Fruit fly (Drosophila melanogaster) whole organism, embryonic: ENCODE results near the gene CG14015.

ENCODE experiments used
- Antp ChIP-seq: fragments of 200-800 bp; sonication (Bioruptor generic); optimal IDR thresholded peaks from 3 replicates; lab custom pipeline; 2016; ENCODE audit warnings: missing biosample characterization, missing genetic modification characterization
- BtbVII ChIP-seq: fragments of 200-800 bp; sonication (Bioruptor generic); optimal IDR thresholded peaks from 3 replicates; lab custom pipeline; 2017; ENCODE audit warnings: missing biosample characterization, mild to moderate bottlenecking, missing genetic modification characterization
- CG1233 ChIP-seq: fragments of 200-800 bp; sonication (Bioruptor generic); optimal IDR thresholded peaks from 4 replicates; lab custom pipeline; 2018; ENCODE audit warnings: missing biosample characterization, mild to moderate bottlenecking, missing genetic modification characterization
- CG1603 ChIP-seq: fragments of 200-800 bp; sonication (Bioruptor generic); optimal IDR thresholded peaks from 2 replicates; lab custom pipeline; 2019; ENCODE audit warnings: missing biosample characterization, mild to moderate bottlenecking, missing genetic modification characterization, moderate library complexity
- CG16813 ChIP-seq: fragments of 200-800 bp; sonication (Bioruptor generic); IDR thresholded peaks from 3 replicates; pipeline ENCODE4 v1.3.6; 2022; ENCODE audit warnings: missing biosample characterization, missing genetic modification characterization; ENCODE audit not compliant: partially characterized antibody
- CG2678 ChIP-seq: fragments of 200-800 bp; sonication (Bioruptor generic); optimal IDR thresholded peaks from 3 replicates; lab custom pipeline; 2019; ENCODE audit warnings: missing biosample characterization, mild to moderate bottlenecking, missing genetic modification characterization, moderate library complexity
- CG30431 ChIP-seq: fragments of 200-800 bp; sonication (Bioruptor generic); optimal IDR thresholded peaks from 2 replicates; lab custom pipeline; 2017; ENCODE audit warnings: missing biosample characterization, missing genetic modification characterization
- CG32532 ChIP-seq: fragments of 200-800 bp; sonication (Bioruptor generic); IDR thresholded peaks from 2 replicates; pipeline ENCODE4 v1.3.6; 2022; ENCODE audit warnings: missing biosample characterization, missing genetic modification characterization
- CG32772 ChIP-seq: fragments of 200-800 bp; sonication (Bioruptor generic); IDR thresholded peaks from 2 replicates; pipeline ENCODE4 v1.3.6; 2022; ENCODE audit warnings: missing biosample characterization, missing genetic modification characterization
- CG4424 ChIP-seq: fragments of 200-800 bp; sonication (Bioruptor generic); optimal IDR thresholded peaks from 3 replicates; lab custom pipeline; 2016; ENCODE audit warnings: missing biosample characterization, missing genetic modification characterization
- CG5953 ChIP-seq: fragments of 200-800 bp; sonication (Bioruptor generic); IDR thresholded peaks from 2 replicates; pipeline ENCODE4 v1.3.6; 2022; ENCODE audit warnings: missing biosample characterization, missing genetic modification characterization
- CG6175 ChIP-seq: fragments of 200-800 bp; sonication (Bioruptor generic); IDR thresholded peaks from 3 replicates; pipeline ENCODE4 v1.3.6; 2022; ENCODE audit warnings: missing biosample characterization, missing genetic modification characterization
- CG7786 ChIP-seq: fragments of 200-800 bp; sonication (Bioruptor generic); optimal IDR thresholded peaks from 2 replicates; lab custom pipeline; 2016; ENCODE audit warnings: missing biosample characterization, missing genetic modification characterization
- CG8089 ChIP-seq: fragments of 200-800 bp; sonication (Bioruptor generic); optimal IDR thresholded peaks from 3 replicates; lab custom pipeline; 2016; ENCODE audit warnings: missing biosample characterization, missing genetic modification characterization
- CTCF ChIP-seq: fragments of 200-800 bp; sonication (Bioruptor generic); optimal IDR thresholded peaks from 2 replicates; lab custom pipeline; 2017; ENCODE audit warnings: missing biosample characterization, mild to moderate bottlenecking, missing genetic modification characterization, moderate library complexity
- CkIIα-i1 ChIP-seq: fragments of 200-800 bp; sonication (Bioruptor generic); IDR thresholded peaks from 2 replicates; pipeline ENCODE4 v1.3.6; 2022; ENCODE audit warnings: missing biosample characterization, missing genetic modification characterization
- Dll ChIP-seq: fragments of 200-800 bp; sonication (Bioruptor generic); IDR thresholded peaks from 4 replicates; pipeline ENCODE4 v1.3.6; 2022; ENCODE audit warnings: missing biosample characterization, missing genetic modification characterization; ENCODE audit not compliant: partially characterized antibody
- ERR ChIP-seq: fragments of 200-800 bp; sonication (Bioruptor generic); optimal IDR thresholded peaks from 2 replicates; lab custom pipeline; 2016; ENCODE audit warnings: missing biosample characterization, missing genetic modification characterization
- Fer1 ChIP-seq: fragments of 200-800 bp; sonication (Bioruptor generic); optimal IDR thresholded peaks from 2 replicates; lab custom pipeline; 2017; ENCODE audit warnings: missing biosample characterization, mild to moderate bottlenecking, missing genetic modification characterization
- Fer3 ChIP-seq: fragments of 200-800 bp; sonication (Bioruptor generic); optimal IDR thresholded peaks from 2 replicates; lab custom pipeline; 2018; ENCODE audit warnings: missing biosample characterization, mild to moderate bottlenecking, missing genetic modification characterization, moderate library complexity
- Gug ChIP-seq: fragments of 200-800 bp; sonication (Bioruptor generic); IDR thresholded peaks from 4 replicates; pipeline ENCODE4 v1.3.6; 2022; ENCODE audit warnings: missing biosample characterization, missing genetic modification characterization
- HLH4C ChIP-seq: fragments of 200-800 bp; sonication (Bioruptor generic); IDR thresholded peaks from 3 replicates; pipeline ENCODE4 v1.3.6; 2022; ENCODE audit warnings: missing biosample characterization, missing genetic modification characterization; ENCODE audit not compliant: partially characterized antibody
- Hr39 ChIP-seq: fragments of >200 bp; optimal IDR thresholded peaks from 2 replicates; lab custom pipeline; 2017
- Hr51 ChIP-seq, 2 experiments: fragments of 200-800 bp; sonication (Bioruptor generic); optimal IDR thresholded peaks; 2 replicates in 1 of 2; 3 replicates in 1 of 2; lab custom pipeline; 2016 to 2018; ENCODE audit warnings: missing biosample characterization in 2 of 2, missing genetic modification characterization in 2 of 2, mild to moderate bottlenecking in 1 of 2, moderate library complexity in 1 of 2
- Lhr ChIP-seq: fragments of 200-800 bp; sonication (Bioruptor generic); optimal IDR thresholded peaks from 3 replicates; lab custom pipeline; 2017; ENCODE audit warnings: mild to moderate bottlenecking, missing biosample characterization, missing genetic modification reagents, missing genetic modification characterization
- Lim3 ChIP-seq: fragments of 200-800 bp; sonication (Bioruptor generic); IDR thresholded peaks from 2 replicates; pipeline ENCODE4 v1.3.6; 2022; ENCODE audit warnings: missing biosample characterization, missing genetic modification characterization
- MBD-R2 ChIP-seq: fragments of 200-800 bp; sonication (Bioruptor generic); IDR thresholded peaks from 2 replicates; pipeline ENCODE4 v1.3.6; 2022; ENCODE audit warnings: missing biosample characterization, missing genetic modification characterization
- NK7.1 ChIP-seq: fragments of 200-800 bp; sonication (Bioruptor generic); optimal IDR thresholded peaks from 3 replicates; lab custom pipeline; 2016; ENCODE audit warnings: missing biosample characterization, missing genetic modification characterization
- Scr ChIP-seq: fragments of 200-800 bp; sonication (Bioruptor generic); IDR thresholded peaks from 2 replicates; pipeline ENCODE4 v1.3.6; 2022; ENCODE audit warnings: missing biosample characterization, missing genetic modification characterization; ENCODE audit not compliant: partially characterized antibody
- Stat92E ChIP-seq, 3 experiments: fragments of >200 bp in 2 of 3; fragments of 200-800 bp in 1 of 3; sonication (Bioruptor generic) in 1 of 3; optimal IDR thresholded peaks; 2 replicates each; lab custom pipeline; 2017 to 2019; ENCODE audit warnings: missing biosample characterization in 3 of 3, missing genetic modification characterization in 3 of 3, mild to moderate bottlenecking in 1 of 3, moderate library complexity in 1 of 3
- TFAM ChIP-seq: fragments of 200-800 bp; sonication (Bioruptor generic); optimal IDR thresholded peaks from 2 replicates; lab custom pipeline; 2017; ENCODE audit warnings: missing biosample characterization, missing genetic modification characterization, inconsistent platforms
- amos ChIP-seq: fragments of 200-800 bp; sonication (Bioruptor generic); IDR thresholded peaks from 2 replicates; pipeline ENCODE4 v1.3.6; 2022; ENCODE audit warnings: missing biosample characterization, missing genetic modification characterization; ENCODE audit not compliant: partially characterized antibody
- ase ChIP-seq: fragments of 200-800 bp; sonication (Bioruptor generic); IDR thresholded peaks from 3 replicates; pipeline ENCODE4 v1.3.6; 2022; ENCODE audit warnings: missing biosample characterization, missing genetic modification characterization
- ash1 ChIP-seq: fragments of 200-800 bp; sonication (Bioruptor generic); optimal IDR thresholded peaks from 2 replicates; lab custom pipeline; 2018; ENCODE audit warnings: missing biosample characterization, mild to moderate bottlenecking, missing genetic modification characterization
- bcd ChIP-seq: fragments of 200-800 bp; sonication (Bioruptor generic); optimal IDR thresholded peaks from 2 replicates; lab custom pipeline; 2017; ENCODE audit warnings: missing biosample characterization, mild to moderate bottlenecking, missing genetic modification characterization
- caup ChIP-seq: fragments of 200-800 bp; sonication (Bioruptor generic); optimal IDR thresholded peaks from 3 replicates; lab custom pipeline; 2017; ENCODE audit warnings: missing biosample characterization, mild to moderate bottlenecking, missing genetic modification characterization, moderate library complexity; ENCODE audit not compliant: severe bottlenecking
- cg ChIP-seq: fragments of 200-800 bp; sonication (Bioruptor generic); optimal IDR thresholded peaks from 3 replicates; lab custom pipeline; 2019; ENCODE audit warnings: missing biosample characterization, mild to moderate bottlenecking, missing genetic modification characterization, moderate library complexity
- crp ChIP-seq, 2 experiments: fragments of 200-800 bp; sonication (Bioruptor generic); optimal IDR thresholded peaks; 2 replicates in 1 of 2; 3 replicates in 1 of 2; lab custom pipeline; 2017; ENCODE audit warnings: missing biosample characterization in 2 of 2, missing genetic modification characterization in 2 of 2, mild to moderate bottlenecking in 1 of 2, moderate library complexity in 1 of 2
- fd102C ChIP-seq: fragments of 200-800 bp; sonication (Bioruptor generic); optimal IDR thresholded peaks from 2 replicates; lab custom pipeline; 2018; ENCODE audit warnings: missing biosample characterization, mild to moderate bottlenecking, missing genetic modification characterization, moderate library complexity
- fd64A ChIP-seq: fragments of 200-800 bp; sonication (Bioruptor generic); optimal IDR thresholded peaks from 3 replicates; lab custom pipeline; 2018; ENCODE audit warnings: missing biosample characterization, mild to moderate bottlenecking, missing genetic modification characterization
- kah ChIP-seq: fragments of 200-800 bp; sonication (Bioruptor generic); optimal IDR thresholded peaks from 2 replicates; lab custom pipeline; 2018; ENCODE audit warnings: missing biosample characterization, mild to moderate bottlenecking, missing genetic modification characterization
- kay ChIP-seq: fragments of 200-800 bp; sonication (Bioruptor generic); optimal IDR thresholded peaks from 2 replicates; lab custom pipeline; 2016; ENCODE audit warnings: missing biosample characterization, missing genetic modification characterization
- klu ChIP-seq: fragments of 200-800 bp; sonication (Bioruptor generic); IDR thresholded peaks from 2 replicates; pipeline ENCODE4 v1.3.6; 2022; ENCODE audit warnings: missing biosample characterization, missing genetic modification characterization
- lola ChIP-seq, 3 experiments: fragments of >200 bp in 2 of 3; fragments of 200-800 bp in 1 of 3; sonication (Bioruptor generic) in 1 of 3; optimal IDR thresholded peaks; 2 replicates each; lab custom pipeline; 2017 to 2019; ENCODE audit warnings: missing biosample characterization in 3 of 3, missing genetic modification characterization in 3 of 3, mild to moderate bottlenecking in 1 of 3, moderate library complexity in 1 of 3
- nau ChIP-seq: fragments of 200-800 bp; sonication (Bioruptor generic); optimal IDR thresholded peaks from 3 replicates; lab custom pipeline; 2017; ENCODE audit warnings: missing biosample characterization, mild to moderate bottlenecking, missing genetic modification characterization, missing genetic modification reagents
- tio ChIP-seq: fragments of 200-800 bp; sonication (Bioruptor generic); optimal IDR thresholded peaks from 2 replicates; lab custom pipeline; 2017; ENCODE audit warnings: missing biosample characterization, missing genetic modification characterization, inconsistent platforms
- trem ChIP-seq: fragments of 200-800 bp; optimal IDR thresholded peaks from 3 replicates; lab custom pipeline; 2019; ENCODE audit warnings: missing biosample characterization, mild to moderate bottlenecking, missing genetic modification characterization, moderate library complexity
- ttk ChIP-seq: fragments of 200-800 bp; sonication (Bioruptor generic); IDR thresholded peaks from 2 replicates; pipeline ENCODE4 v2.1.2; 2022; ENCODE audit warnings: missing biosample characterization, missing genetic modification characterization
- wdn ChIP-seq: fragments of 200-800 bp; sonication (Bioruptor generic); IDR thresholded peaks from 2 replicates; pipeline ENCODE4 v1.3.6; 2022; ENCODE audit warnings: missing biosample characterization, missing genetic modification characterization

Gene CG14015

DNA sequence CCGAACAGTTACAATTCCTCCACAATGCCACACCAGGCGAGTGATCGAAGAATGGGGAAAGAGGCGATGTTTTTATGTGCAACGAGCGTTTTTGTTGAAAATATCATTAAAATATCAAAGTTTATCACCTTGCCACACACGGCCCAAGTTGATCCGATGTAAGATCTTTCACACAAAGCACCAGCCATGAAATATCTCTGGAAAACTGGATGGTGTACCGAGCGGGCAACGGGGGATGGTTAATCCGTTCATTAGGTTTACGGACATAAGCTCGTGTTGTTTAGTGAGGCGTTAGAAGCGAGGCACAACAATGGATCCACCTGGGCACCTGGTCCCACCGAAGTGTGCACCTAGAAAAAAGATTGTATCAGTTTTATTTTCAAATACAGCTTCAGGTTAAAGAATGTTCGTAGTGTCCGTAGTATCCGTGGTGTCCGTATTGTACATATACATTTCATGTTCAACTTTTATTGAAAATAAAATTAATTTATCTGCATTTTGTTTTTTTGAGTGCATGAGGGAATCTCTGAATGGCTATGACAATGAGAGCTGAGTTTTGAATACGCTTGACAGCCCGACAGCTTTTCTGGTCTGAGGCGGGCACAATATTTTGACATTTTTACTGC is 42.4 kb downstream of the CG14015 start (continued):
- TF ChIP-seq CG32772 (GFP tag; lab: Robert Waterston, UW), result peak; percentile 57; the same call in 1 of the 2 replicates
- TF ChIP-seq ash1 (GFP tag; lab: Kevin White, UChicago), result no peak
- no peak for TF ChIP-seq CkIIα-i1 (GFP tag; lab: Robert Waterston, UW)
- TF ChIP-seq CG5953 (GFP tag; lab: Robert Waterston, UW), result no peak
- no peak for TF ChIP-seq Hr39 (lab: Kevin White, UChicago)
- no peak for TF ChIP-seq amos (GFP tag; lab: Robert Waterston, UW)
- peak in 1 of 2 experiments; percentile 49 for TF ChIP-seq Hr51 (GFP tag; optimal IDR thresholded peaks at IDR 0.05; lab: Kevin White, UChicago)
- no peak for TF ChIP-seq BtbVII (GFP tag; lab: Kevin White, UChicago)
- peak in 1 of 3 experiments; percentile 77 for TF ChIP-seq lola (GFP tag; optimal IDR thresholded peaks at IDR 0.05; lab: Kevin White, UChicago)
- no peak for TF ChIP-seq Scr (GFP tag; lab: Robert Waterston, UW)
- no peak for TF ChIP-seq CG16813 (GFP tag; lab: Robert Waterston, UW)
- no peak for TF ChIP-seq kay
- peak; percentile 13 for TF ChIP-seq Lhr (GFP tag; lab: Kevin White, UChicago)
- TF ChIP-seq trem, result peak; percentile 59
- no peak for TF ChIP-seq crp (GFP tag; optimal IDR thresholded peaks at IDR 0.05; lab: Kevin White, UChicago)
- TF ChIP-seq CG1233 (GFP tag; lab: Kevin White, UChicago), result peak; percentile 35
- TF ChIP-seq Antp (GFP tag; lab: Kevin White, UChicago), result peak; percentile 52
- no peak for TF ChIP-seq fd102C (GFP tag; lab: Kevin White, UChicago)
- no peak for TF ChIP-seq Lim3 (GFP tag; lab: Robert Waterston, UW)
- TF ChIP-seq wdn, result no peak
- peak; percentile 11; the same call in 1 of the 3 replicates for TF ChIP-seq ase (GFP tag; lab: Robert Waterston, UW)
- no peak for TF ChIP-seq Fer1
- TF ChIP-seq CG8089 (GFP tag; lab: Kevin White, UChicago), result no peak
- peak; percentile 22 for TF ChIP-seq nau (GFP tag; lab: Kevin White, UChicago)
- peak; percentile 26 for TF ChIP-seq caup (GFP tag; lab: Kevin White, UChicago)
- TF ChIP-seq ERR (GFP tag; lab: Kevin White, UChicago), result no peak
- TF ChIP-seq CG32532, result peak; percentile 63
- no peak for TF ChIP-seq HLH4C (GFP tag; lab: Robert Waterston, UW)
- TF ChIP-seq kah (GFP tag; lab: Kevin White, UChicago), result no peak
- TF ChIP-seq CG30431, result peak; percentile 49
- TF ChIP-seq Stat92E (GFP tag; optimal IDR thresholded peaks at IDR 0.05; lab: Kevin White, UChicago), result no peak
- TF ChIP-seq CG4424 (GFP tag; lab: Kevin White, UChicago), result peak; percentile 68
- TF ChIP-seq Fer3, result peak; percentile 51
- no peak for TF ChIP-seq ttk (GFP tag; lab: Robert Waterston, UW)
- 0 out of 2 replicates have a peak, but pooled peaks have one; percentile 33 for TF ChIP-seq klu
- peak; percentile 35 for TF ChIP-seq bcd
- TF ChIP-seq MBD-R2, result no peak; the same call in 1 of the 2 replicates
- TF ChIP-seq Dll, result no peak
- no peak for TF ChIP-seq CTCF (GFP tag; lab: Kevin White, UChicago)
- no peak for TF ChIP-seq fd64A
- TF ChIP-seq cg (GFP tag; lab: Kevin White, UChicago), result no peak
- peak; percentile 73 for TF ChIP-seq CG1603 (tag; lab: Kevin White, UChicago)
- peak; percentile 45 for TF ChIP-seq tio (GFP tag; lab: Kevin White, UChicago)
- no peak for TF ChIP-seq CG6175 (GFP tag; lab: Robert Waterston, UW)
- peak; percentile 74 for TF ChIP-seq CG2678
- peak; percentile 37 for TF ChIP-seq CG7786 (GFP tag; lab: Kevin White, UChicago)
- TF ChIP-seq TFAM (GFP tag; lab: Kevin White, UChicago), result no peak
- TF ChIP-seq NK7.1 (GFP tag; lab: Kevin White, UChicago), result peak; percentile 9
- TF ChIP-seq Gug (GFP tag; lab: Robert Waterston, UW), result peak; percentile 24; the same call in 1 of the 4 replicates
